Worm (Caenorhabditis elegans) whole organism, midembryonic: ENCODE data around the gene C06B8.3.

Experiments used
- T22C8.4 ChIP-seq: fragments of 200-800 bp; sonication (Bioruptor generic); IDR thresholded peaks from 2 replicates; pipeline ENCODE4 v1.3.6; 2022; ENCODE audit warnings: missing genetic modification characterization, missing compliant biosample characterization
- ztf-23 ChIP-seq: fragments of 200-800 bp; sonication (Bioruptor generic); IDR thresholded peaks from 2 replicates; pipeline ENCODE4 v1.3.6; 2022; ENCODE audit warnings: missing genetic modification reagents, missing genetic modification characterization, missing compliant biosample characterization
- ztf-29 ChIP-seq: fragments of 200-800 bp; sonication (Bioruptor generic); IDR thresholded peaks from 2 replicates; pipeline ENCODE4 v1.3.6; 2022; ENCODE audit warnings: missing genetic modification reagents, missing genetic modification characterization, missing compliant biosample characterization

DNA sequence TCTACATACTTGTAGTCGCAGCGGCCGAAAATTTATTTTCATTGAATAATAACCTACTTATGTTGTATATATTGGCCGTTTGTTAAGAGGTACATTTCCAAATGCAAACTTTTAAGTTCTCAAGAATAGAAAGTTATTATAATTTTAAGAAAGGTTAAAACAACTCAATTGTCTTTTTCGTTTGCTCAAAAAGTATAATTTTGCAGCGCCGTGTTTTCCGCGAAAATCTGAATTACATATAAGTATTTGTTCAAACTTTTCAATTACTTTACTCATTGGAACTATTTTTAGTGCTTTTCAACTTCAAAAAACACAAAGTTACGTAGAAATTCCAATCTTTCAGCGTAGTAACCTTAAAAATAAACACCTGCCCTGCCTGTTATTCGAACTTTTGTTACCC is 39.0 kb downstream of the C06B8.3 start, which contains the start of gene srh-239:
- no peak for TF ChIP-seq ztf-23
- no peak for TF ChIP-seq ztf-29 (GFP tag; lab: Robert Waterston, UW)
- TF ChIP-seq T22C8.4 (GFP tag; lab: Robert Waterston, UW), result no peak
